Worm (Caenorhabditis elegans) whole organism, L4 larva: ENCODE results near the gene mrt-2.
A peak's percentile ranks its signal among the peaks of the same experiment; 100 is the strongest.

ENCODE experiments used
- F26F4.8 ChIP-seq: fragments of 200-800 bp; sonication (Bioruptor generic); conservative IDR thresholded peaks from 2 replicates; pipeline ENCODE4 v1.3.6; 2022; ENCODE audit warnings: missing genetic modification characterization, missing compliant biosample characterization
- ceh-20 ChIP-seq: fragments of 200-800 bp; sonication (Bioruptor generic); IDR thresholded peaks from 2 replicates; pipeline ENCODE4 v1.3.6; 2022; ENCODE audit warnings: missing genetic modification reagents, missing genetic modification characterization, missing compliant biosample characterization
- dmd-9 ChIP-seq: fragments of 200-800 bp; sonication (Bioruptor generic); IDR thresholded peaks from 2 replicates; pipeline ENCODE4 v1.3.6; 2022; ENCODE audit warnings: missing genetic modification reagents, missing genetic modification characterization, missing compliant biosample characterization
- dpl-1 ChIP-seq: fragments of 150-350 bp; optimal IDR thresholded peaks from 2 replicates; lab custom pipeline; 2014; ENCODE audit warnings: missing biosample characterization, missing genetic modification reagents, missing genetic modification characterization
- egl-43 ChIP-seq: fragments of 200-800 bp; sonication (Bioruptor generic); IDR thresholded peaks from 2 replicates; pipeline ENCODE4 v1.3.6; 2022; ENCODE audit warnings: missing genetic modification reagents, missing genetic modification characterization, missing compliant biosample characterization
- hmg-1.1 ChIP-seq: fragments of 200-800 bp; sonication (Bioruptor generic); IDR thresholded peaks from 2 replicates; pipeline ENCODE4 v1.3.6; 2022; ENCODE audit warnings: missing genetic modification reagents, missing genetic modification characterization, missing compliant biosample characterization
- lim-7 ChIP-seq: fragments of 200-800 bp; sonication (Bioruptor generic); IDR thresholded peaks from 2 replicates; pipeline ENCODE4 v1.3.6; 2022; ENCODE audit warnings: missing genetic modification characterization, missing compliant biosample characterization
- lin-1 ChIP-seq: fragments of 200-800 bp; sonication (Bioruptor generic); IDR thresholded peaks from 2 replicates; pipeline ENCODE4 v1.3.6; 2022; ENCODE audit warnings: missing genetic modification reagents, missing genetic modification characterization, missing compliant biosample characterization
- lin-13 ChIP-seq: fragments of 150-350 bp; optimal IDR thresholded peaks from 2 replicates; lab custom pipeline; 2014; ENCODE audit warnings: missing biosample characterization, missing genetic modification reagents, missing genetic modification characterization
- lir-3 ChIP-seq: sonication (generic microtip); optimal IDR thresholded peaks from 2 replicates; lab custom pipeline; 2016; ENCODE audit warnings: mild to moderate bottlenecking, missing genetic modification characterization, missing compliant biosample characterization
- mdt-29 ChIP-seq: fragments of 200-800 bp; sonication (Bioruptor generic); IDR thresholded peaks from 2 replicates; pipeline ENCODE4 v1.3.6; 2022; ENCODE audit warnings: missing genetic modification reagents, missing genetic modification characterization, missing compliant biosample characterization
- mes-2 ChIP-seq: sonication (generic microtip); optimal IDR thresholded peaks from 2 replicates; lab custom pipeline; 2016; ENCODE audit warnings: missing genotype, mild to moderate bottlenecking, missing genetic modification characterization, missing compliant biosample characterization; ENCODE audit not compliant: poor library complexity, severe bottlenecking
- mxl-2 ChIP-seq: fragments of 200-800 bp; sonication (Bioruptor generic); conservative IDR thresholded peaks from 2 replicates; pipeline ENCODE4 v1.3.6; 2022; ENCODE audit warnings: missing genetic modification reagents, missing genetic modification characterization, missing compliant biosample characterization
- mxl-3 ChIP-seq: fragments of 200-800 bp; sonication (Bioruptor generic); optimal IDR thresholded peaks from 2 replicates; lab custom pipeline; 2018; ENCODE audit warnings: mild to moderate bottlenecking, missing genetic modification characterization, missing compliant biosample characterization
- nhr-111 ChIP-seq: fragments of 200-800 bp; sonication (Bioruptor generic); optimal IDR thresholded peaks from 2 replicates; lab custom pipeline; 2018; ENCODE audit warnings: mild to moderate bottlenecking, missing genetic modification characterization, missing compliant biosample characterization
- nhr-237 ChIP-seq: sonication (generic microtip); optimal IDR thresholded peaks from 2 replicates; lab custom pipeline; 2017; ENCODE audit warnings: missing biosample characterization, missing genetic modification characterization
- rbr-2 ChIP-seq: sonication (generic microtip); optimal IDR thresholded peaks from 2 replicates; lab custom pipeline; 2016; ENCODE audit warnings: missing genotype, missing genetic modification characterization, missing compliant biosample characterization
- set-16 ChIP-seq: fragments of 200-800 bp; sonication (Bioruptor generic); IDR thresholded peaks from 2 replicates; pipeline ENCODE4 v1.3.6; 2022; ENCODE audit warnings: missing genetic modification reagents, missing genetic modification characterization, missing compliant biosample characterization
- snpc-1.2 ChIP-seq: fragments of 200-800 bp; sonication (Bioruptor generic); IDR thresholded peaks from 2 replicates; pipeline ENCODE4 v1.3.6; 2022; ENCODE audit warnings: missing genetic modification reagents, missing genetic modification characterization, missing compliant biosample characterization
- snpc-4 ChIP-seq: fragments of 150-350 bp; optimal IDR thresholded peaks from 2 replicates; lab custom pipeline; 2014; ENCODE audit warnings: missing biosample characterization, missing genetic modification characterization
- spr-1 ChIP-seq: sonication (generic microtip); optimal IDR thresholded peaks from 2 replicates; lab custom pipeline; 2016; ENCODE audit warnings: mild to moderate bottlenecking, missing genetic modification characterization, missing compliant biosample characterization

mrt-2 gene

ce11 chrIII:11792295-11793256 lies 46.0 kb downstream of the mrt-2 start, which contains the start of gene C24H11.2 (continued):
- TF ChIP-seq lim-7 (GFP tag; lab: Robert Waterston, UW) (peak; percentile 92), snpc-1.2 (GFP tag; lab: Robert Waterston, UW) (peak; percentile 79), ceh-20 (GFP tag; lab: Robert Waterston, UW) (peak; percentile 62; the same call in 1 of the 2 replicates), mdt-29 (GFP tag; lab: Robert Waterston, UW) (0 out of 2 replicates have a peak, but pooled peaks have one; percentile 21), rbr-2 (tag; lab: Kevin White, UChicago) (peak; percentile 68), F26F4.8 (peak; percentile 96), nhr-111 (peak; percentile 69), mxl-2 (peak; percentile 75), lin-13 (GFP tag; lab: Kevin White, UChicago) (peak; percentile 37), dmd-9 (GFP tag; lab: Robert Waterston, UW) (peak; percentile 60), egl-43 (GFP tag; lab: Robert Waterston, UW) (peak; percentile 95), dpl-1 (peak; percentile 23), lir-3 (peak; percentile 34), spr-1 (tag; lab: Kevin White, UChicago) (peak; percentile 54)

- peak; percentile 72 for TF ChIP-seq set-16
- 0 out of 2 replicates have a peak, but pooled peaks have one; percentile 32 for TF ChIP-seq hmg-1.1
- TF ChIP-seq snpc-4, result no peak
- TF ChIP-seq nhr-237 (tag; lab: Kevin White, UChicago), result no peak
- no peak for TF ChIP-seq lin-1 (GFP tag; lab: Robert Waterston, UW)
- TF ChIP-seq mes-2, result no peak
These were observed 47.8 kb downstream of the mrt-2 start for ce11 chrIII:11794389-11794788.

- TF ChIP-seq mxl-3 (GFP tag; lab: Kevin White, UChicago), result no peak
- TF ChIP-seq, all 104 proteins: peak for 0
These were observed 48.9 kb downstream of the mrt-2 start, which contains the start of gene twk-39 for ce11 chrIII:11795448-11795847. Gene twk-39 (plus strand): TSS chrIII:11795748.
